Worm (Caenorhabditis elegans) whole organism, L4 larva: ENCODE measurements around the gene spig-4.

Experiments used
- F10B5.3 ChIP-seq: sonication (generic microtip); optimal IDR thresholded peaks from 2 replicates; lab custom pipeline; 2016; ENCODE audit warnings: mild to moderate bottlenecking, missing genetic modification characterization, missing compliant biosample characterization
- F37D6.2 ChIP-seq: sonication (generic microtip); optimal IDR thresholded peaks from 2 replicates; lab custom pipeline; 2016; ENCODE audit warnings: mild to moderate bottlenecking, missing genetic modification characterization, missing compliant biosample characterization
- Y48G9A.11 ChIP-seq: fragments of 200-800 bp; sonication (Bioruptor generic); IDR thresholded peaks from 2 replicates; pipeline ENCODE4 v1.3.6; 2022; ENCODE audit warnings: missing genetic modification reagents, missing genetic modification characterization, missing compliant biosample characterization
- ama-1 ChIP-seq: fragments of 150-350 bp; optimal IDR thresholded peaks from 2 replicates; lab custom pipeline; 2014; ENCODE audit warnings: inconsistent platforms, mixed read lengths
- attf-4 ChIP-seq: sonication (generic microtip); optimal IDR thresholded peaks from 3 replicates; lab custom pipeline; 2017; ENCODE audit warnings: missing biosample characterization, missing genetic modification characterization
- ceh-20 ChIP-seq: fragments of 200-800 bp; sonication (Bioruptor generic); IDR thresholded peaks from 2 replicates; pipeline ENCODE4 v1.3.6; 2022; ENCODE audit warnings: missing genetic modification reagents, missing genetic modification characterization, missing compliant biosample characterization
- ces-1 ChIP-seq: fragments of 150-350 bp; sonication (generic microtip); optimal IDR thresholded peaks from 4 replicates; lab custom pipeline; 2014; ENCODE audit warnings: missing biosample characterization, missing genetic modification reagents, missing genetic modification characterization
- daf-16 ChIP-seq, 3 experiments: sonication (generic microtip); optimal IDR thresholded peaks; 2 replicates each; lab custom pipeline; 2016 to 2017; ENCODE audit warnings: missing genetic modification characterization in 3 of 3, missing genetic modification reagents in 3 of 3, mild to moderate bottlenecking in 2 of 3, missing compliant biosample characterization in 2 of 3, missing biosample characterization in 1 of 3, moderate library complexity in 1 of 3
- dmd-8 ChIP-seq: fragments of 200-800 bp; sonication (Bioruptor generic); IDR thresholded peaks from 2 replicates; pipeline ENCODE4 v1.3.6; 2022; ENCODE audit warnings: missing genetic modification characterization, missing compliant biosample characterization
- dmd-9 ChIP-seq: fragments of 200-800 bp; sonication (Bioruptor generic); IDR thresholded peaks from 2 replicates; pipeline ENCODE4 v1.3.6; 2022; ENCODE audit warnings: missing genetic modification reagents, missing genetic modification characterization, missing compliant biosample characterization
- dve-1 ChIP-seq: sonication (generic microtip); optimal IDR thresholded peaks from 2 replicates; lab custom pipeline; 2017; ENCODE audit warnings: antibody characterized with exemption, mild to moderate bottlenecking, missing genetic modification characterization, missing compliant biosample characterization; ENCODE audit not compliant: insufficient read depth
- fkh-10 ChIP-seq: fragments of 150-350 bp; optimal IDR thresholded peaks from 2 replicates; lab custom pipeline; 2014; ENCODE audit warnings: missing biosample characterization, missing genetic modification reagents, missing genetic modification characterization
- fos-1 ChIP-seq: fragments of 150-350 bp; optimal IDR thresholded peaks from 2 replicates; lab custom pipeline; 2014; ENCODE audit warnings: missing biosample characterization, missing genetic modification characterization
- gei-8 ChIP-seq: fragments of 200-800 bp; sonication (Bioruptor generic); optimal IDR thresholded peaks from 2 replicates; lab custom pipeline; 2018; ENCODE audit warnings: mild to moderate bottlenecking, missing genetic modification characterization, missing compliant biosample characterization
- hif-1 ChIP-seq, 2 experiments: sonication (generic microtip); optimal IDR thresholded peaks; 2 replicates each; lab custom pipeline; 2016 to 2017; ENCODE audit warnings: missing compliant biosample characterization in 2 of 2, missing genetic modification characterization in 2 of 2, missing genetic modification reagents in 2 of 2, missing genotype in 2 of 2, mild to moderate bottlenecking in 1 of 2
- hlh-11 ChIP-seq: fragments of 200-800 bp; sonication (Bioruptor generic); optimal IDR thresholded peaks from 2 replicates; lab custom pipeline; 2018; ENCODE audit warnings: mild to moderate bottlenecking, missing genetic modification characterization, missing compliant biosample characterization
- hlh-30 ChIP-seq: sonication (generic microtip); optimal IDR thresholded peaks from 2 replicates; lab custom pipeline; 2017; ENCODE audit warnings: antibody characterized with exemption, mild to moderate bottlenecking, missing genetic modification characterization, missing compliant biosample characterization; ENCODE audit not compliant: insufficient read depth
- hmg-1.1 ChIP-seq: fragments of 200-800 bp; sonication (Bioruptor generic); IDR thresholded peaks from 2 replicates; pipeline ENCODE4 v1.3.6; 2022; ENCODE audit warnings: missing genetic modification reagents, missing genetic modification characterization, missing compliant biosample characterization
- lim-7 ChIP-seq: fragments of 200-800 bp; sonication (Bioruptor generic); IDR thresholded peaks from 2 replicates; pipeline ENCODE4 v1.3.6; 2022; ENCODE audit warnings: missing genetic modification characterization, missing compliant biosample characterization
- lin-15B ChIP-seq: fragments of 150-350 bp; sonication (generic microtip); optimal IDR thresholded peaks from 3 replicates; lab custom pipeline; 2014; ENCODE audit warnings: missing biosample characterization, missing genetic modification characterization
- lsy-2 ChIP-seq, 2 experiments: fragments of 150-350 bp in 1 of 2; sonication (generic microtip) in 1 of 2; optimal IDR thresholded peaks; 2 replicates each; lab custom pipeline; 2014 to 2017; ENCODE audit warnings: missing biosample characterization in 2 of 2, missing genetic modification characterization in 2 of 2
- madf-5 ChIP-seq, 2 experiments: fragments of 200-800 bp; sonication (Bioruptor generic); IDR thresholded peaks; 2 replicates each; pipeline ENCODE4 v1.3.6; 2022; ENCODE audit warnings: missing compliant biosample characterization in 2 of 2, missing genetic modification characterization in 2 of 2
- mdl-1 ChIP-seq, 2 experiments: fragments of 150-350 bp in 1 of 2; sonication (generic microtip) in 1 of 2; optimal IDR thresholded peaks; 2 replicates each; lab custom pipeline; 2014 to 2017; ENCODE audit warnings: missing biosample characterization in 2 of 2, missing genetic modification characterization in 2 of 2
- mep-1 ChIP-seq: fragments of 150-350 bp; sonication (generic microtip); optimal IDR thresholded peaks from 3 replicates; lab custom pipeline; 2014; ENCODE audit warnings: missing biosample characterization, missing genetic modification characterization
- mxl-2 ChIP-seq: fragments of 200-800 bp; sonication (Bioruptor generic); conservative IDR thresholded peaks from 2 replicates; pipeline ENCODE4 v1.3.6; 2022; ENCODE audit warnings: missing genetic modification reagents, missing genetic modification characterization, missing compliant biosample characterization
- mxl-3 ChIP-seq: fragments of 200-800 bp; sonication (Bioruptor generic); optimal IDR thresholded peaks from 2 replicates; lab custom pipeline; 2018; ENCODE audit warnings: mild to moderate bottlenecking, missing genetic modification characterization, missing compliant biosample characterization
- nhr-102 ChIP-seq: sonication (generic microtip); optimal IDR thresholded peaks from 2 replicates; lab custom pipeline; 2016; ENCODE audit warnings: mild to moderate bottlenecking, missing genetic modification characterization, moderate library complexity, missing compliant biosample characterization
- nhr-111 ChIP-seq: fragments of 200-800 bp; sonication (Bioruptor generic); optimal IDR thresholded peaks from 2 replicates; lab custom pipeline; 2018; ENCODE audit warnings: mild to moderate bottlenecking, missing genetic modification characterization, missing compliant biosample characterization
- nhr-28 ChIP-seq: fragments of 150-350 bp; optimal IDR thresholded peaks from 2 replicates; lab custom pipeline; 2014; ENCODE audit warnings: missing biosample characterization, missing genetic modification characterization
- nhr-6 ChIP-seq: fragments of 150-350 bp; optimal IDR thresholded peaks from 2 replicates; lab custom pipeline; 2014; ENCODE audit warnings: missing biosample characterization, missing genetic modification characterization
- nhr-77 ChIP-seq: fragments of 150-350 bp; optimal IDR thresholded peaks from 2 replicates; lab custom pipeline; 2014; ENCODE audit warnings: missing biosample characterization, missing genetic modification characterization
- pha-4 ChIP-seq, 2 experiments: fragments of 150-350 bp in 1 of 2; fragments of 200-800 bp in 1 of 2; sonication (Bioruptor generic) in 1 of 2; IDR thresholded peaks in 1 of 2; optimal IDR thresholded peaks in 1 of 2; 2 replicates each; pipeline versions ENCODE4 v1.3.6 to Lab custom; 2014 to 2022; ENCODE audit warnings: missing genetic modification characterization in 2 of 2, missing genetic modification reagents in 2 of 2, missing biosample characterization in 1 of 2, missing compliant biosample characterization in 1 of 2
- pqm-1 ChIP-seq: sonication (generic microtip); optimal IDR thresholded peaks from 2 replicates; lab custom pipeline; 2017; ENCODE audit warnings: missing biosample characterization, missing genetic modification characterization
- rbr-2 ChIP-seq: sonication (generic microtip); optimal IDR thresholded peaks from 2 replicates; lab custom pipeline; 2016; ENCODE audit warnings: missing genotype, missing genetic modification characterization, missing compliant biosample characterization
- saeg-2 ChIP-seq: fragments of 200-800 bp; sonication (Bioruptor generic); IDR thresholded peaks from 2 replicates; pipeline ENCODE4 v1.3.6; 2022; ENCODE audit warnings: missing genetic modification reagents, missing genetic modification characterization, missing compliant biosample characterization
- sdz-12 ChIP-seq: fragments of 200-800 bp; sonication (Bioruptor generic); optimal IDR thresholded peaks from 2 replicates; lab custom pipeline; 2018; ENCODE audit warnings: mild to moderate bottlenecking, missing genetic modification characterization, missing compliant biosample characterization
- set-16 ChIP-seq: fragments of 200-800 bp; sonication (Bioruptor generic); IDR thresholded peaks from 2 replicates; pipeline ENCODE4 v1.3.6; 2022; ENCODE audit warnings: missing genetic modification reagents, missing genetic modification characterization, missing compliant biosample characterization
- skn-1 ChIP-seq: fragments of 150-350 bp; optimal IDR thresholded peaks from 2 replicates; lab custom pipeline; 2014; ENCODE audit warnings: missing biosample characterization, missing genetic modification characterization
- spr-3 ChIP-seq: fragments of 200-800 bp; sonication (Bioruptor generic); optimal IDR thresholded peaks from 2 replicates; lab custom pipeline; 2018; ENCODE audit warnings: mild to moderate bottlenecking, missing genetic modification characterization, missing compliant biosample characterization
- tag-97 ChIP-seq: fragments of 200-800 bp; sonication (Bioruptor generic); IDR thresholded peaks from 2 replicates; pipeline ENCODE4 v1.3.6; 2022; ENCODE audit warnings: missing genetic modification characterization, missing compliant biosample characterization
- unc-130 ChIP-seq: sonication (generic microtip); optimal IDR thresholded peaks from 2 replicates; lab custom pipeline; 2016; ENCODE audit warnings: missing genetic modification reagents, missing genetic modification characterization, missing compliant biosample characterization
- unc-62 ChIP-seq, 3 experiments: fragments of 150-350 bp in 1 of 3; sonication (generic microtip); optimal IDR thresholded peaks in 2 of 3; peaks in 1 of 3; 1 replicate in 1 of 3; 2 replicates in 2 of 3; lab custom pipeline; 2014 to 2017; ENCODE audit warnings: missing biosample characterization in 3 of 3, missing genetic modification characterization in 3 of 3, missing genetic modification reagents in 3 of 3, missing genotype in 1 of 3

Gene spig-4

ce11 chrV:14324502-14325467, 18.1 kb upstream of the spig-4 start, which contains the start of the genes F47B8.4 and F47B8.18 (continued):
- TF ChIP-seq nhr-28 (tag; lab: Kevin White, UChicago) (peak; percentile 76), pqm-1 (peak; percentile 83), nhr-77 (tag; lab: Kevin White, UChicago) (peak; percentile 20), unc-62 (GFP tag; optimal IDR thresholded peaks at IDR 0.05 in 1 of 2; lab: Kevin White, UChicago) (peak in 1 of 2 experiments; percentile 96), unc-62 (tag; optimal IDR thresholded peaks at IDR 0.05; lab: Kevin White, UChicago) (no peak)

ce11 chrV:14322743-14323142, 16.1 kb upstream of the spig-4 start, which contains the start of gene F47B8.3:
TSS of gene F47B8.3 (minus strand) at chrV:14323003.
- TF ChIP-seq hlh-30 = peak; percentile 75
- TF ChIP-seq nhr-6 (tag; lab: Kevin White, UChicago) = peak; percentile 42
- no peak for TF ChIP-seq nhr-102 (tag; lab: Kevin White, UChicago)
- TF ChIP-seq rbr-2 (tag; lab: Kevin White, UChicago) = peak; percentile 19
- no peak for TF ChIP-seq lin-15B (tag; lab: Kevin White, UChicago)
- TF ChIP-seq nhr-111 (GFP tag; lab: Kevin White, UChicago) = no peak
- no peak for TF ChIP-seq spr-3 (GFP tag; lab: Kevin White, UChicago)
- no peak for TF ChIP-seq attf-4 (tag; lab: Kevin White, UChicago)
- no peak for TF ChIP-seq ces-1 (GFP tag; lab: Kevin White, UChicago)
- peak in 1 of 2 experiments; percentile 49 for TF ChIP-seq lsy-2 (tag; optimal IDR thresholded peaks at IDR 0.05; lab: Kevin White, UChicago)
- TF ChIP-seq mxl-3 (GFP tag; lab: Kevin White, UChicago) = peak; percentile 12
- TF ChIP-seq saeg-2 (GFP tag; lab: Robert Waterston, UW) = no peak
- no peak for TF ChIP-seq hif-1 (tag; optimal IDR thresholded peaks at IDR 0.05; lab: Kevin White, UChicago)
- no peak for TF ChIP-seq daf-16 (GFP tag; optimal IDR thresholded peaks at IDR 0.05; lab: Kevin White, UChicago)
- TF ChIP-seq daf-16 (tag; optimal IDR thresholded peaks at IDR 0.05; lab: Kevin White, UChicago) = peak; percentile 9
- peak in 1 of 2 experiments; percentile 70 for TF ChIP-seq mdl-1 (tag; optimal IDR thresholded peaks at IDR 0.05; lab: Kevin White, UChicago)
- peak; percentile 59 for TF ChIP-seq mep-1 (tag; lab: Kevin White, UChicago)
- peak; percentile 3 for TF ChIP-seq dve-1 (tag; lab: Kevin White, UChicago)
- no peak for TF ChIP-seq F37D6.2 (tag; lab: Kevin White, UChicago)
- peak; percentile 31 for TF ChIP-seq hlh-11 (tag; lab: Kevin White, UChicago)
- no peak for TF ChIP-seq mxl-2 (GFP tag; lab: Robert Waterston, UW)
- TF ChIP-seq nhr-28 (tag; lab: Kevin White, UChicago) = peak; percentile 50
- peak; percentile 48 for TF ChIP-seq hmg-1.1 (GFP tag; lab: Robert Waterston, UW)

- TF ChIP-seq fkh-10 (no peak), unc-130 (no peak), dmd-8 (GFP tag; lab: Robert Waterston, UW) (0 out of 2 replicates have a peak, but pooled peaks have one; percentile 33), lim-7 (GFP tag; lab: Robert Waterston, UW) (0 out of 2 replicates have a peak, but pooled peaks have one; percentile 55), fos-1 (tag; lab: Kevin White, UChicago) (no peak), set-16 (GFP tag; lab: Robert Waterston, UW) (peak; percentile 99), skn-1 (no peak), madf-5 (GFP tag; IDR thresholded peaks at IDR 0.05; lab: Robert Waterston, UW) (no peak), Y48G9A.11 (no peak), gei-8 (no peak), ama-1 (lab: Kevin White, UChicago) (no peak), tag-97 (GFP tag; lab: Robert Waterston, UW) (no peak), ceh-20 (GFP tag; lab: Robert Waterston, UW) (no peak), dmd-9 (peak; percentile 24; the same call in 1 of the 2 replicates), sdz-12 (GFP tag; lab: Kevin White, UChicago) (no peak), hlh-11 (tag; lab: Kevin White, UChicago) (no peak), pha-4 (GFP tag; IDR thresholded peaks at IDR 0.05; lab: Robert Waterston, UW) (peak; percentile 33; the same call in 1 of the 2 replicates), pha-4 (tag; optimal IDR thresholded peaks at IDR 0.05; lab: Kevin White, UChicago) (no peak), F10B5.3 (tag; lab: Kevin White, UChicago) (no peak)
- TF ChIP-seq, all 104 proteins: peak for 5
These were observed 14.2 kb upstream of the spig-4 start for ce11 chrV:14320730-14321319.
